Fruit fly (Drosophila melanogaster) whole organism, wandering third instar larva: ENCODE results near the gene Cpr76Bc.

Experiments used
- Abd-B ChIP-seq: fragments of >200 bp; optimal IDR thresholded peaks from 2 replicates; lab custom pipeline; 2017; ENCODE audit warnings: missing biosample characterization, missing genetic modification characterization
- CG9705 ChIP-seq: fragments of 200-800 bp; sonication (Bioruptor generic); optimal IDR thresholded peaks from 2 replicates; lab custom pipeline; 2018; ENCODE audit warnings: missing biosample characterization, mild to moderate bottlenecking, missing genetic modification characterization
- CrebA ChIP-seq: fragments of 200-800 bp; sonication (Bioruptor generic); optimal IDR thresholded peaks from 2 replicates; lab custom pipeline; 2016; ENCODE audit warnings: missing biosample characterization, mild to moderate bottlenecking, missing genetic modification characterization, borderline replicate concordance
- Dfd ChIP-seq: fragments of >200 bp; optimal IDR thresholded peaks from 2 replicates; lab custom pipeline; 2017; ENCODE audit warnings: missing biosample characterization, missing genetic modification characterization
- HLH106 ChIP-seq: fragments of 200-800 bp; optimal IDR thresholded peaks from 3 replicates; lab custom pipeline; 2019; ENCODE audit warnings: missing biosample characterization, mild to moderate bottlenecking, missing genetic modification characterization, moderate library complexity
- Rel ChIP-seq, 2 experiments: fragments of 200-800 bp; sonication (Bioruptor generic) in 1 of 2; optimal IDR thresholded peaks; 2 replicates in 1 of 2; 3 replicates in 1 of 2; lab custom pipeline; 2016 to 2019; ENCODE audit warnings: mild to moderate bottlenecking in 2 of 2, missing biosample characterization in 2 of 2, missing genetic modification characterization in 2 of 2, moderate library complexity in 1 of 2
- Vsx2 ChIP-seq: fragments of 200-300, 225-300 bp; sonication (Bioruptor generic); optimal IDR thresholded peaks from 2 replicates; lab custom pipeline; 2018; ENCODE audit warnings: missing biosample characterization, missing genetic modification characterization; ENCODE audit not compliant: partially characterized antibody
- dl ChIP-seq, 2 experiments: fragments of 175-275, 200-275 bp in 1 of 2; fragments of 200-275 bp in 1 of 2; sonication (Bioruptor generic); optimal IDR thresholded peaks; lab custom pipeline; 2018; ENCODE audit warnings: mild to moderate bottlenecking in 2 of 2, missing biosample characterization in 2 of 2, missing genetic modification characterization in 2 of 2, moderate library complexity in 2 of 2; ENCODE audit not compliant: partially characterized antibody in 2 of 2, insufficient read depth in 1 of 2
- foxo ChIP-seq, 2 experiments: fragments of 200-800 bp; sonication (Bioruptor generic); optimal IDR thresholded peaks; 2 replicates in 1 of 2; 3 replicates in 1 of 2; lab custom pipeline; 2016 to 2017; ENCODE audit warnings: missing biosample characterization in 2 of 2, missing genetic modification characterization in 2 of 2
- psq ChIP-seq: fragments of 200-800 bp; sonication (Bioruptor generic); optimal IDR thresholded peaks from 3 replicates; lab custom pipeline; 2017; ENCODE audit warnings: missing biosample characterization, mild to moderate bottlenecking, missing genetic modification characterization, moderate library complexity
- sv ChIP-seq: fragments of 200-800 bp; sonication (Bioruptor generic); optimal IDR thresholded peaks from 3 replicates; lab custom pipeline; 2016; ENCODE audit warnings: missing biosample characterization, missing genetic modification characterization
- usp ChIP-seq: fragments of >200 bp; optimal IDR thresholded peaks from 2 replicates; lab custom pipeline; 2017; ENCODE audit warnings: missing biosample characterization, missing genetic modification characterization
- woc ChIP-seq: sonication (Bioruptor generic); optimal IDR thresholded peaks from 2 replicates; lab custom pipeline; 2016; ENCODE audit warnings: missing biosample characterization, mild to moderate bottlenecking, missing genetic modification characterization

DNA sequence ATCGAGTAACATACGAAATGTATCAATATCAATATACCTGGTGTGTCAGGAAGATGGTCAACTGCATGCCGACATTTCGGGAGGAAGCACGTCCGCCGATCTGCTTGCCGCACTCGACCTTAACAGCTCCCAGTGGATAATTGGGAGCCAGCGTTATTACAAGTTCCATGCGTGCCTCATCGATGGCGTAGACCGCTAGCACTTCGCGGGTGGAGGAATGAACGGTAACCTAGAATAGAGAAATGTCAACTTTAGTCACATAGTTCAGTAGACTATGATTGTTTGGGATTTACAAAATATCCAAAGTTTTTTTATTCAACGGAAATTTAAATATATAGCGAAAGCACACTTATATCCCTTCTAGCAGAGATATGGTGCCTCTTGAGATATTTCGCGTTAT, 24.1 kb downstream of the Cpr76Bc start, which contains the start of the genes CG46435 and Rcd7:
- TF ChIP-seq CrebA (GFP tag; lab: Kevin White, UChicago) (no peak), dl (GFP tag; optimal IDR thresholded peaks at IDR 0.05; lab: Kevin White, UChicago; ENCODE audit: insufficient read depth in 1 of 2, partially characterized antibody in 2 of 2) (no peak), usp (GFP tag; lab: Kevin White, UChicago) (no peak), psq (GFP tag; lab: Kevin White, UChicago) (no peak), sv (no peak), Vsx2 (GFP tag; lab: Kevin White, UChicago) (no peak), foxo (GFP tag; optimal IDR thresholded peaks at IDR 0.05; lab: Kevin White, UChicago) (no peak), Abd-B (GFP tag; lab: Kevin White, UChicago) (no peak), woc (GFP tag; lab: Kevin White, UChicago) (no peak), Dfd (no peak), Rel (GFP tag; optimal IDR thresholded peaks at IDR 0.05; lab: Kevin White, UChicago) (no peak), Rel (tag; optimal IDR thresholded peaks at IDR 0.05; lab: Kevin White, UChicago) (no peak), CG9705 (GFP tag; lab: Kevin White, UChicago) (no peak), HLH106 (tag; lab: Kevin White, UChicago) (no peak)
